Worm (Caenorhabditis elegans): ENCODE results near the gene pax-3.

ce11 chrII:10164137-10164536, 17.8 kb downstream of the pax-3 start:
- TF ChIP-seq nhr-232 (tag; optimal IDR thresholded peaks at IDR 0.05) (no peak), pha-4 (tag; optimal IDR thresholded peaks at IDR 0.05) (no peak)
